Fruit fly (Drosophila melanogaster): Measurements from ENCODE around the gene CG15743.

The CG15743 gene

DNA sequence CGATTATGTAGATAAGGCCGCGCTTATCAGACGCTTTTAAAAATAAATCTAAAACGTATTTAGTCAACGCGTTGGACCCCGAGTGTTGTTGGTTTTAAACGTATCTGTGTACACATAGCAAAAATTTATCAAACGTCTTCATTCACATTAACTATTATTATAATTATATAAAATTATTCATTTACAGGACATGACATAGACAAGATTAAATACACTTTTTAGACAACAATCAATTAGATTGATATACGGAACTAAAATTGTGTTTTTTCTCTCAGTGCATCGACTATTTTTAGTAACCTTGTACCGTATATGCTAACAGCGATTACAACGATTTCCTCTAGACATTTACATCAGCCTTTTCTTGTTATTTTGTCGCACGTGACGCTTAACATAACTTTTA is 8.8 kb upstream of the CG15743 start (continued):
- TF ChIP-seq CG11504 (tag; optimal IDR thresholded peaks at IDR 0.05) (peak; percentile 85), en (GFP tag; optimal IDR thresholded peaks at IDR 0.05) (no peak), CG8924 (tag; optimal IDR thresholded peaks at IDR 0.05) (peak; percentile 84), CG10979 (tag; optimal IDR thresholded peaks at IDR 0.05) (peak; percentile 64), Deaf1 (tag; optimal IDR thresholded peaks at IDR 0.05) (peak; percentile 61), dpn (GFP tag; optimal IDR thresholded peaks at IDR 0.05) (peak in 1 of 2 experiments; percentile 74), tx (GFP tag; optimal IDR thresholded peaks at IDR 0.05) (no peak), Poxn (GFP tag; IDR thresholded peaks at IDR 0.05) (0 out of 2 replicates have a peak, but pooled peaks have one; percentile 18), CG3995 (GFP tag; optimal IDR thresholded peaks at IDR 0.05) (no peak), Usf (GFP tag; optimal IDR thresholded peaks at IDR 0.05) (peak; percentile 2), ara (GFP tag; IDR thresholded peaks at IDR 0.05) (peak; percentile 67), ttk (GFP tag; IDR thresholded peaks at IDR 0.05) (peak; percentile 51), ftz-f1 (GFP tag; optimal IDR thresholded peaks at IDR 0.05) (no peak), CG6854 (GFP tag; optimal IDR thresholded peaks at IDR 0.05) (peak; percentile 68)

DNA sequence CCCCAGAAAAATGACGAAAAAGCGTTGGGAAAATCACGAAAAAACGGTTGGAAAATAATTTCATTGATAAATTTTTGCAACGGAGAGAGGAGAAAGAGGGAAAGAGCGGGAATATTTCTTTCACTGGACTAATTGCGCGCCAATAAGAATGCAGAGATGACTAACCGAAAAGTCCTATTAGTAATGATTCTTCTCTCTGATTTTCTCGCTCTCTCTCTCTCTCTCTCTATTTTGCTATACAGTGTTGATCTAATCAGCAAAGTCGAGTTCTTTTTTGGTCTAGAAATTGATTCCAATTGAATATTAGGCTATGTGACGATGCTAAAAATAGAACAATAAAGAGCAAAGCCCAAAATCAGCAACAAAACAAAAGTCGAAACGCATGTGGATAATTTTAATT is 8.4 kb upstream of the CG15743 start:
- TF ChIP-seq CG17829 (tag; optimal IDR thresholded peaks at IDR 0.05), result no peak
- TF ChIP-seq MBD-R2 (GFP tag; IDR thresholded peaks at IDR 0.05), result no peak
- no peak for TF ChIP-seq seq (GFP tag; IDR thresholded peaks at IDR 0.05)
- TF ChIP-seq CG7271 (tag; optimal IDR thresholded peaks at IDR 0.05), result no peak
- TF ChIP-seq CG42726 (GFP tag; IDR thresholded peaks at IDR 0.05; ENCODE audit: partially characterized antibody), result no peak
- no peak for TF ChIP-seq amos (GFP tag; IDR thresholded peaks at IDR 0.05; ENCODE audit: partially characterized antibody)
- TF ChIP-seq CG9609 (GFP tag; optimal IDR thresholded peaks at IDR 0.05), result no peak
- no peak for TF ChIP-seq CG17359 (tag; optimal IDR thresholded peaks at IDR 0.05)
- no peak for TF ChIP-seq Chrac-16 (GFP tag; optimal IDR thresholded peaks at IDR 0.05)
- no peak for TF ChIP-seq oc (tag; optimal IDR thresholded peaks at IDR 0.05)
- TF ChIP-seq CG13894 (tag; optimal IDR thresholded peaks at IDR 0.05), result no peak
- TF ChIP-seq CG17802 (tag; optimal IDR thresholded peaks at IDR 0.05), result no peak
- no peak for TF ChIP-seq CG3995 (GFP tag; optimal IDR thresholded peaks at IDR 0.05)
- TF ChIP-seq pum (GFP tag; optimal IDR thresholded peaks at IDR 0.05), result no peak
- TF ChIP-seq CG14014 (GFP tag; IDR thresholded peaks at IDR 0.05), result no peak
- TF ChIP-seq Asciz (GFP tag; optimal IDR thresholded peaks at IDR 0.05), result peak; percentile 3
- TF ChIP-seq run (tag; optimal IDR thresholded peaks at IDR 0.05), result no peak
- no peak for TF ChIP-seq Doc3 (GFP tag; IDR thresholded peaks at IDR 0.05; ENCODE audit: partially characterized antibody)
- TF ChIP-seq CG6272 (GFP tag; IDR thresholded peaks at IDR 0.05), result no peak
- no peak for TF ChIP-seq Dbx (GFP tag; IDR thresholded peaks at IDR 0.05)
- peak; percentile 41 to 71 for TF ChIP-seq Trl (optimal IDR thresholded peaks at IDR 0.05)
- no peak for TF ChIP-seq Trl (GFP tag; optimal IDR thresholded peaks at IDR 0.05)
- TF ChIP-seq CG4328 (GFP tag; optimal IDR thresholded peaks at IDR 0.05), result no peak
- TF ChIP-seq gfzf (GFP tag; optimal IDR thresholded peaks at IDR 0.05), result no peak
- no peak for TF ChIP-seq mld (GFP tag; IDR thresholded peaks at IDR 0.05; ENCODE audit: partially characterized antibody)
- TF ChIP-seq CG7556 (GFP tag; optimal IDR thresholded peaks at IDR 0.05), result no peak
- TF ChIP-seq CG17385 (GFP tag; optimal IDR thresholded peaks at IDR 0.05), result no peak
- peak; percentile 92 for TF ChIP-seq Elba2 (GFP tag; optimal IDR thresholded peaks at IDR 0.05)
- TF ChIP-seq Atf-2 (GFP tag; optimal IDR thresholded peaks at IDR 0.05), result no peak
- no peak for TF ChIP-seq crc (GFP tag; optimal IDR thresholded peaks at IDR 0.05)
- TF ChIP-seq ind (GFP tag; optimal IDR thresholded peaks at IDR 0.05), result no peak
- TF ChIP-seq sens (GFP tag), result peak; percentile 55
- TF ChIP-seq insv (GFP tag; optimal IDR thresholded peaks at IDR 0.05), result peak; percentile 58 to 95
- TF ChIP-seq psq (GFP tag; optimal IDR thresholded peaks at IDR 0.05), result no peak
- TF ChIP-seq CG6813 (GFP tag; optimal IDR thresholded peaks at IDR 0.05), result peak; percentile 28

Measured in whole organism, embryonic.